Fruit fly (Drosophila melanogaster) whole organism, pupa: ENCODE measurements around the gene CG5860.

ENCODE experiments used
- CG12605 ChIP-seq: fragments of 200-800 bp; sonication (Bioruptor generic); IDR thresholded peaks from 2 replicates; pipeline ENCODE4 v1.3.6; 2022; ENCODE audit warnings: missing biosample characterization, missing genetic modification characterization
- CG13204 ChIP-seq: fragments of 200-800 bp; sonication (Bioruptor generic); optimal IDR thresholded peaks from 2 replicates; lab custom pipeline; 2018; ENCODE audit warnings: missing biosample characterization, mild to moderate bottlenecking, missing genetic modification characterization, moderate library complexity
- CG14655 ChIP-seq: fragments of 200-800 bp; sonication (Bioruptor generic); optimal IDR thresholded peaks from 3 replicates; lab custom pipeline; 2017; ENCODE audit warnings: mild to moderate bottlenecking, missing biosample characterization, missing genetic modification reagents, missing genetic modification characterization
- CG15710 ChIP-seq: fragments of 200-800 bp; sonication (Bioruptor generic); optimal IDR thresholded peaks from 2 replicates; lab custom pipeline; 2018; ENCODE audit warnings: missing biosample characterization, mild to moderate bottlenecking, missing genetic modification characterization, moderate library complexity
- EcR ChIP-seq: fragments of 200-800 bp; sonication (Bioruptor generic); optimal IDR thresholded peaks from 3 replicates; lab custom pipeline; 2019; ENCODE audit warnings: missing biosample characterization, missing genetic modification characterization, mild to moderate bottlenecking, moderate library complexity, missing genetic modification reagents
- fd96Ca ChIP-seq: fragments of 200-800 bp; sonication (Bioruptor generic); IDR thresholded peaks from 3 replicates; pipeline ENCODE4 v1.3.6; 2022; ENCODE audit warnings: missing biosample characterization, missing genetic modification characterization
- rn ChIP-seq: fragments of 200-800 bp; sonication (Bioruptor generic); IDR thresholded peaks from 2 replicates; pipeline ENCODE4 v1.3.6; 2022; ENCODE audit warnings: missing biosample characterization, missing genetic modification characterization

dm6 chr3R:17403618-17404017 is 5.8 kb upstream of the CG5860 start, which contains the start of gene CG34280:
- no peak for TF ChIP-seq fd96Ca (GFP tag; lab: Robert Waterston, UW)
- TF ChIP-seq CG13204 (GFP tag; lab: Kevin White, UChicago), result no peak
- TF ChIP-seq CG14655 (GFP tag; lab: Kevin White, UChicago), result no peak
- no peak for TF ChIP-seq rn
- no peak for TF ChIP-seq CG12605 (GFP tag; lab: Robert Waterston, UW)
- no peak for TF ChIP-seq CG15710 (tag; lab: Kevin White, UChicago)
- TF ChIP-seq EcR (GFP tag; lab: Kevin White, UChicago), result no peak
